Comparison of ENCODE assay signal across 5 fruit fly cellular contexts in the genomic region with DNA sequence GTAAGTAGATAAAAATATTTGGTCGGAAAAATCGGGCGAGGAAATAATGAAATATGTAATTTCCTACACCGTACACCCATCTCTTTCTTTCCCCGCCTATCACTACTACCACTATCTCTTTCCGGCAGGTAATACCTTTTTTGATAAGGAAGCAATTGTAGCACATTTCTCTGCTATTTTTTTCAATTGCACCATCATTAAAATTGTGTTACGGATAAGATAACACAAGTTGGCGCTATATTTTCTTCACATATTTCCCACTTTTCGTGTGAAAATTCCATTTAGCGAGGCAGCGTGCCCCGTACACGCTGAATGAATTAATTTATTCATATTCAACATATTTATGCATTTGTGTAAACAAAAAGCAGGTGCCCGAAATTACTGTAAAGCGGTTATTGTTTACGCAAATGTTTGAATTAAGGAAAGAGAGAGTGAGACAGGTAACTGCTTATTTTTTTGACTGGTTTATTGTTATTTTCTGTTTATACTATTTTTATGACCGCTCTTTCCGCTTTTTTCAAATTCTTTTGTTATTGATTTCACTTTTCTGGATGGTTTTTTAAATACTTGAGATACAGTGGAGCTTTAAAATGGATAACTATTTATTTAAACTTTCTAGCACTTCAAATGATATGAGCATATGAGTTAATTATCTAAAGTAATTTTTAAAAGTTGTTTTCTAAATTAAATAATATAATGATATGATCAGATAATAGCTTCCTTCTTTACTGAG.
TF ChIP-seq lines count a peak whose summit lies in the region.

No protein-coding gene starts in this region.

- TF ChIP-seq CTCF in whole organism, embryonic (GFP tag; optimal IDR thresholded peaks at IDR 0.05; lab: Kevin White, UChicago) = no peak

TF ChIP-seq in whole organism, adult, 20 proteins besides CTCF, POLR2A, EP300 and RAD21:
- TF ChIP-seq CG7101 (tag; optimal IDR thresholded peaks at IDR 0.05; lab: Kevin White, UChicago) = peak; percentile 37
- no peak for TF ChIP-seq tj (GFP tag; optimal IDR thresholded peaks at IDR 0.05; lab: Kevin White, UChicago)
- TF ChIP-seq CG5204 (GFP tag; optimal IDR thresholded peaks at IDR 0.05; lab: Kevin White, UChicago) = peak; percentile 20
- no peak for TF ChIP-seq cnc (optimal IDR thresholded peaks at IDR 0.05; lab: Kevin White, UChicago)
- TF ChIP-seq CG14711 (tag; optimal IDR thresholded peaks at IDR 0.05; lab: Kevin White, UChicago) = peak; percentile 27
- TF ChIP-seq cic (GFP tag; optimal IDR thresholded peaks at IDR 0.05; lab: Kevin White, UChicago) = peak; percentile 16
- peak; percentile 7 for TF ChIP-seq Mnt (GFP tag; optimal IDR thresholded peaks at IDR 0.05; lab: Kevin White, UChicago)
- no peak for TF ChIP-seq Hr96 (GFP tag; optimal IDR thresholded peaks at IDR 0.05; lab: Kevin White, UChicago)
- TF ChIP-seq CG33017 (tag; optimal IDR thresholded peaks at IDR 0.05; lab: Kevin White, UChicago) = peak; percentile 28

TF ChIP-seq in whole organism, embryonic, 481 proteins besides CTCF, POLR2A, EP300 and RAD21 (continues in another document):
- TF ChIP-seq CG15601 (tag; optimal IDR thresholded peaks at IDR 0.05; lab: Kevin White, UChicago) (peak; percentile 54), zfh1 (GFP tag; IDR thresholded peaks at IDR 0.05; lab: Robert Waterston, UW) (no peak), NFAT (GFP tag; IDR thresholded peaks at IDR 0.05; lab: Robert Waterston, UW) (no peak), Nf-YC (tag; optimal IDR thresholded peaks at IDR 0.05; lab: Kevin White, UChicago) (no peak), B-H2 (GFP tag; optimal IDR thresholded peaks at IDR 0.05; lab: Kevin White, UChicago) (no peak), CG10147 (GFP tag; optimal IDR thresholded peaks at IDR 0.05; lab: Kevin White, UChicago) (no peak), CG17186 (GFP tag; optimal IDR thresholded peaks at IDR 0.05; lab: Kevin White, UChicago) (no peak), CG34224 (GFP tag; IDR thresholded peaks at IDR 0.05; lab: Robert Waterston, UW; ENCODE audit: partially characterized antibody) (no peak), Lim3 (GFP tag; IDR thresholded peaks at IDR 0.05; lab: Robert Waterston, UW) (no peak), CG8765 (GFP tag; IDR thresholded peaks at IDR 0.05; lab: Robert Waterston, UW) (no peak), CG16779 (GFP tag; IDR thresholded peaks at IDR 0.05; lab: Robert Waterston, UW) (no peak), CG7928 (GFP tag; optimal IDR thresholded peaks at IDR 0.05; lab: Kevin White, UChicago) (no peak), ham (GFP tag; IDR thresholded peaks at IDR 0.05; lab: Robert Waterston, UW) (no peak), eve (GFP tag; optimal IDR thresholded peaks at IDR 0.05; lab: Kevin White, UChicago) (peak in 1 of 2 experiments; percentile 66), CG11504 (tag; optimal IDR thresholded peaks at IDR 0.05; lab: Kevin White, UChicago) (peak; percentile 68), Hsf (GFP tag; optimal IDR thresholded peaks at IDR 0.05; lab: Kevin White, UChicago) (no peak), CG11247 (GFP tag; IDR thresholded peaks at IDR 0.05; lab: Robert Waterston, UW) (no peak), Fer2 (tag; optimal IDR thresholded peaks at IDR 0.05; lab: Kevin White, UChicago) (no peak), Dll (GFP tag; IDR thresholded peaks at IDR 0.05; lab: Robert Waterston, UW; ENCODE audit: partially characterized antibody) (no peak)

TF ChIP-seq in whole organism, prepupa, 60 proteins besides CTCF, POLR2A, EP300 and RAD21 (continues in another document):
- TF ChIP-seq CG32006 (GFP tag; optimal IDR thresholded peaks at IDR 0.05; lab: Kevin White, UChicago) = peak; percentile 27
- TF ChIP-seq Eip78C (GFP tag; lab: Kevin White, UChicago) = peak; percentile 88
- no peak for TF ChIP-seq Ets96B (tag; optimal IDR thresholded peaks at IDR 0.05; lab: Kevin White, UChicago)
- TF ChIP-seq ss (GFP tag; optimal IDR thresholded peaks at IDR 0.05; lab: Kevin White, UChicago) = no peak
- TF ChIP-seq lz (GFP tag; optimal IDR thresholded peaks at IDR 0.05; lab: Kevin White, UChicago) = peak; percentile 7
- TF ChIP-seq esn (GFP tag; optimal IDR thresholded peaks at IDR 0.05; lab: Kevin White, UChicago) = peak; percentile 41
- no peak for TF ChIP-seq CG8632 (GFP tag; optimal IDR thresholded peaks at IDR 0.05; lab: Kevin White, UChicago)
- no peak for TF ChIP-seq Gug (GFP tag; IDR thresholded peaks at IDR 0.05; lab: Robert Waterston, UW)
- TF ChIP-seq CG6163 (GFP tag; IDR thresholded peaks at IDR 0.05; lab: Robert Waterston, UW) = peak; percentile 51; the same call in 1 of the 3 replicates
- TF ChIP-seq CG15336 (GFP tag; IDR thresholded peaks at IDR 0.05; lab: Robert Waterston, UW) = peak; percentile 54; the same call in 1 of the 2 replicates
- TF ChIP-seq Sox14 (GFP tag; optimal IDR thresholded peaks at IDR 0.05; lab: Kevin White, UChicago) = no peak
- peak in 1 of 2 experiments; percentile 43 for TF ChIP-seq salr (GFP tag; optimal IDR thresholded peaks at IDR 0.05; lab: Kevin White, UChicago)
- TF ChIP-seq dsx (GFP tag; optimal IDR thresholded peaks at IDR 0.05; lab: Kevin White, UChicago; ENCODE audit: poor library complexity, severe bottlenecking) = no peak
- peak; percentile 25 for TF ChIP-seq Met (GFP tag; optimal IDR thresholded peaks at IDR 0.05; lab: Kevin White, UChicago)
- TF ChIP-seq CG3032 (tag; optimal IDR thresholded peaks at IDR 0.05; lab: Kevin White, UChicago) = peak; percentile 28
- TF ChIP-seq Ets21C (GFP tag; optimal IDR thresholded peaks at IDR 0.05; lab: Kevin White, UChicago) = no peak
- TF ChIP-seq Hr38 (GFP tag; optimal IDR thresholded peaks at IDR 0.05; lab: Kevin White, UChicago) = no peak
- no peak for TF ChIP-seq cyc (GFP tag; optimal IDR thresholded peaks at IDR 0.05; lab: Kevin White, UChicago)
- peak; percentile 5 for TF ChIP-seq acj6 (GFP tag; optimal IDR thresholded peaks at IDR 0.05; lab: Kevin White, UChicago)

TF ChIP-seq in whole organism, pupa, 21 proteins besides CTCF, POLR2A, EP300 and RAD21:
- no peak for TF ChIP-seq gl (tag; optimal IDR thresholded peaks at IDR 0.05; lab: Kevin White, UChicago)
- no peak for TF ChIP-seq Ets98B (GFP tag; IDR thresholded peaks at IDR 0.05; lab: Robert Waterston, UW)
- peak; percentile 14 for TF ChIP-seq CG17806 (tag; optimal IDR thresholded peaks at IDR 0.05; lab: Kevin White, UChicago)
- TF ChIP-seq CG12605 (GFP tag; IDR thresholded peaks at IDR 0.05; lab: Robert Waterston, UW) = no peak
- TF ChIP-seq CG8301 (tag; optimal IDR thresholded peaks at IDR 0.05; lab: Kevin White, UChicago) = no peak
- no peak for TF ChIP-seq D1 (tag; optimal IDR thresholded peaks at IDR 0.05; lab: Kevin White, UChicago)
- TF ChIP-seq CG14655 (GFP tag; optimal IDR thresholded peaks at IDR 0.05; lab: Kevin White, UChicago) = no peak
- TF ChIP-seq fd96Ca (GFP tag; IDR thresholded peaks at IDR 0.05; lab: Robert Waterston, UW) = no peak
- no peak for TF ChIP-seq Pif1A (GFP tag; optimal IDR thresholded peaks at IDR 0.05; lab: Kevin White, UChicago)
- TF ChIP-seq Pif1B (GFP tag; optimal IDR thresholded peaks at IDR 0.05; lab: Kevin White, UChicago) = no peak
- no peak for TF ChIP-seq CG13204 (GFP tag; optimal IDR thresholded peaks at IDR 0.05; lab: Kevin White, UChicago)
- no peak for TF ChIP-seq CG8159 (tag; optimal IDR thresholded peaks at IDR 0.05; lab: Kevin White, UChicago)
- TF ChIP-seq CG4496 (GFP tag; IDR thresholded peaks at IDR 0.05; lab: Robert Waterston, UW) = no peak
- peak; percentile 21; the same call in 1 of the 2 replicates for TF ChIP-seq CG32121 (GFP tag; IDR thresholded peaks at IDR 0.05; lab: Robert Waterston, UW)
- peak; percentile 11 for TF ChIP-seq CG15710 (tag; optimal IDR thresholded peaks at IDR 0.05; lab: Kevin White, UChicago)
- no peak for TF ChIP-seq rn (GFP tag; IDR thresholded peaks at IDR 0.05; lab: Robert Waterston, UW)
- TF ChIP-seq Snoo (tag; optimal IDR thresholded peaks at IDR 0.05; lab: Kevin White, UChicago) = no peak
- TF ChIP-seq CG9948 (tag; optimal IDR thresholded peaks at IDR 0.05; lab: Kevin White, UChicago) = no peak
- no peak for TF ChIP-seq CG34367 (tag; optimal IDR thresholded peaks at IDR 0.05; lab: Kevin White, UChicago)
- TF ChIP-seq CG10348 (GFP tag; IDR thresholded peaks at IDR 0.05; lab: Robert Waterston, UW) = no peak
- TF ChIP-seq EcR (GFP tag; optimal IDR thresholded peaks at IDR 0.05; lab: Kevin White, UChicago) = no peak

TF ChIP-seq in whole organism, wandering third instar larva, 38 proteins besides CTCF, POLR2A, EP300 and RAD21:
- TF ChIP-seq fru (GFP tag; optimal IDR thresholded peaks at IDR 0.05; lab: Kevin White, UChicago) (peak; percentile 13), woc (GFP tag; optimal IDR thresholded peaks at IDR 0.05; lab: Kevin White, UChicago) (peak; percentile 19), foxo (GFP tag; optimal IDR thresholded peaks at IDR 0.05; lab: Kevin White, UChicago) (peak in 1 of 2 experiments; percentile 38), HLH106 (tag; optimal IDR thresholded peaks at IDR 0.05; lab: Kevin White, UChicago) (peak; percentile 29), Abd-B (GFP tag; optimal IDR thresholded peaks at IDR 0.05; lab: Kevin White, UChicago) (no peak)
TF ChIP-seq in whole organism, wandering third instar larva: peak in this region for 4.
